Fruit fly (Drosophila melanogaster): ENCODE results near the gene Lasp.

The Lasp gene

DNA sequence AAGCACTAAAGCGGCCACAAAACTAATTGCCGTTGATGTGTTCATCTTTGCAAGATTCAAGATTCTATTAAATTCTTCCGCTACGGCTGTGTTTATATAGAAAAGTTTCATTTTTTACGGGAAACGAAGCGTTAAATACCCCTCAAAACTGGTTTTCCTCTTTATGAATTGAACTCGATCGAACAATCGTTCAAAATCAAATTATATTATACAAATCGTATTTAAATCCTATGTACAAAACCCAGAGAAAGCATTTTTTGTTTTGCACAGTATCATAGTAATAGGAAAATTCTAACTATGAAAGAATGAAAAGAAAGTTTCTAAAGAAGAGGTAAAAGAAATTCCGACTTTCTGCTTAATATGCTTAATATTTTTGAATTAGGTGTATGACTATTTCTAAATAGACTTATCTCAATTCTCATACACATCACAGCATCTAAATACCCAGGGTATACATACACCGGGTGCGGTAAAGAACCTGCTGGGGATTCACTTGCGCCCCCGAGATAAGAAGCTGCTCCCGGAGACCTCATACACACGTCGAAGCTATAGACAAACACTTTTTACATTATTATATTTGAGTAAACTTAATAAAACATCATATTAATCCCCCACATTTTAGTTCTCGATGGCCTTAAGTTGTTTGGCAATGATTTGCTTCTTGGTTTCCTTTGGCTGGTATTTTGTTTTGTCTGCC, 16.6 kb upstream of the Lasp start, which contains the start of gene PGRP-SB1:
PGRP-SB1 (minus strand) TSS at position 51 of the 697 bp plus-strand sequence.
- peak; percentile 42 for TF ChIP-seq noc (tag; optimal IDR thresholded peaks at IDR 0.05)

DNA sequence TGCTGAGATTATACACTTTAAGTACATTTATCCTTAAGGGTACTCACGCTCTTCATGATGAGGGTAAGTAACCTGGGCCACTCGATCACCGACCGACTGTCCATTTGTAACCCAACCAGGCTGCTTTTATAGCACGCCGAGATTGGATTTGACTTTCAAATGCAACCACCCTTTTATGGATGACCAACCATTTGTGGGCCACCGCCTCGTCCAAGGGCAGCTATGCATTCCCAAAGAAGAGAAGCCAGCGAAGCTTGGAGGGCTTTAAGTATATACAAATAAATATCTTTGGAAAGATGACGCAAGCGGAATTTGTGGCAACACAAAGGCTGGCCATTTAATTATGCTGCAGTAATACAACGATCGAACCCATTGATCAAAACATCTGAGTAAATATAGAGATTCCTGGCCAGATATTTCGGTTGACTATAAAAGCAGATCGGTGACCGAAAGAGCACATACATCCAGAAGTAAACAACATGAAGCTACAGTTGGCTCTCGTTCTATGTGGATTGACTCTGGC, 14.7 kb upstream of the Lasp start, which contains the start of the genes CG13026 and PGRP-SB2:
CG13026 (minus strand) TSS at position 101 of the 523 bp plus-strand sequence.
PGRP-SB2 (plus strand) TSS at position 473 of the 523 bp plus-strand sequence.
- no peak for TF ChIP-seq noc (tag; optimal IDR thresholded peaks at IDR 0.05)

DNA sequence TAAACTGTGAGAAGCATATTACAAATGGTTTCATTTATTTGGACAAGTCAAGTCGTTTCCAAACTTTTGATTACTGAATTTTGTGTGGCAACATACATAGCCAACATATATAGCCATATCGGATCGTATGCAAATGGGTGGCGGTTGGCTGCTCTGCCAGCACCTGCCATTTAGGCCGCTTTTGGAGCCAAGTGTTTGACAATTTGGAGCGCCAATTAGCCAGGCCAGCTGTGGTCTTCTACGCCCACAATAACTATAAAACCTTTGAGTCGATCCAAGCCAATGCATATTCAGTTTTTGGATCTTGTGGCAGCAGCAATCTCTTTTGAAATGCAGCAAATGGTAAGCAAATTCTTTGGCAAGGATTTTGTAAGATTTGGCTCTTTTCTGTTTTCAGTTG, 13.1 kb upstream of the Lasp start, which contains the start of gene CG13031:
CG13031 (plus strand) TSS at position 301 of the 400 bp plus-strand sequence.
- no peak for TF ChIP-seq noc (tag; optimal IDR thresholded peaks at IDR 0.05)

DNA sequence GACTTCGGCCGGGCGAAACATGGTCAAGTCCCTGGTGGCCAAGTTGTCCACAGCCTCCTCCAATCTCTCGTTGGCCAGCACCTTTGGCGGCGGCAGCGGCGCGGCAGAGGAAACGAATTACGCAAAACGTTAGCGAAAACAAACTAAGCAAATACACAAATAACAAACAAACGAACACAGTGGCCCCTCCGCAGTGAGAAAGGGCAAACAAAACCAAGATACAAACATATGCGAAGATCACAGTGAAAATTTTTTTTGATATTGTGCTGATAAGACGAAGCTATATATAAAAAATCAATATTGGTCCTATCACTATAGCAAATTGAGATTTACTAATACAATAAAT, 2.7 kb upstream of the Lasp start:
- peak; percentile 69 for TF ChIP-seq noc (tag; optimal IDR thresholded peaks at IDR 0.05)

DNA sequence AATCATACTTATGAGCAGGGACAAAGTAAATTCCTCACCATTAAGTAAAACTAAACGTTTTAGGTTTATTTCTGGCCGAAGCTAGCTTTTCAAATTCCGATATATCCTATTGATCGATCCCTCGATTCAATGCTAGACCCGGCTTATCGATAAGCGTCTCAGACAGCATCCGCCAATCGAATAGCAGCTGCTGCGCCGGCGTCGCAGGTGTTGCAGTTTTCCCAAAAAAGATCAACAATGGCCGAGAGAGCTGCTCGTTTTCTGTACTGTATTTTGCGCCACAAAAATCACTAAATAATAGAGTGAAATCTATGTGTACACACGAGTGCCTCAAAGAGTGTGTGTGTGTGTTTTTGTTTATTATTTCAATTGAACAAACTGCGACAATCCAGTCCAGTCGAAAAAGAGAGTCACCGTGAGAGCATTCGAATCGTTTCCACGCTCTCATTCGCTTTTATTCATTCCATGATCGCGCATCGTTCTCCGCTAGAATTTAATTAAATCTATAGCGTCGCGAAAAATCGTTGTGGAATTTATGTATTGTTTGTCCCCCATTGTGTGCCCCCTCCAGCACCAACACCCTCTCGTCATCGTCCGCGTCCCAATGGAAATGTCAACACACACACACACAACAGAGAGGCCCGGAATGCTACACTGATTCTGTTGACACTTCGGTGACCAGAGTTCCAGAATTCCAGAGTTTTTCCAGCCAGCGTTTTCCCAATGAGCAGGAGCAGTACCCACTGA, 2.1 kb upstream of the Lasp start:
- TF ChIP-seq noc (tag; optimal IDR thresholded peaks at IDR 0.05), result no peak

DNA sequence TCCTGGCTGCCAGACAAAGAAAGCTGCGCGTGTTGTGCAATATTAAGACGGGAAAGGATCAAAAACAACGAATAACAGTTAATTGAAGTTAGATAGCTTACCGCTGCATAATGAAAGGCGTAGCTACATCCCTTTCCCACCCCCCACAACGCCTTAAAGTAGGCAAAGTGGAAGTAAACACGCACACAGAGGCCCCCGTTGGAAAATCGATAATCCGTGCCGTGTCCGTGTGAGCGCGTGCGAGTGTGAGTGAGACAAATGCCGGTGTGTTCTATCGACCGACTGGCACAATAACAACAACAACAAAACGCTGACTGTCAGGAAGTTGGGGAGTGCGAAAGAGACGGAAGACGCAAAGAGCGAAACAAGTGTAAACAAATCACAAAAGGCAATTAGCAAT, 894 bp upstream of the Lasp start:
- no peak for TF ChIP-seq noc (tag; optimal IDR thresholded peaks at IDR 0.05)

DNA sequence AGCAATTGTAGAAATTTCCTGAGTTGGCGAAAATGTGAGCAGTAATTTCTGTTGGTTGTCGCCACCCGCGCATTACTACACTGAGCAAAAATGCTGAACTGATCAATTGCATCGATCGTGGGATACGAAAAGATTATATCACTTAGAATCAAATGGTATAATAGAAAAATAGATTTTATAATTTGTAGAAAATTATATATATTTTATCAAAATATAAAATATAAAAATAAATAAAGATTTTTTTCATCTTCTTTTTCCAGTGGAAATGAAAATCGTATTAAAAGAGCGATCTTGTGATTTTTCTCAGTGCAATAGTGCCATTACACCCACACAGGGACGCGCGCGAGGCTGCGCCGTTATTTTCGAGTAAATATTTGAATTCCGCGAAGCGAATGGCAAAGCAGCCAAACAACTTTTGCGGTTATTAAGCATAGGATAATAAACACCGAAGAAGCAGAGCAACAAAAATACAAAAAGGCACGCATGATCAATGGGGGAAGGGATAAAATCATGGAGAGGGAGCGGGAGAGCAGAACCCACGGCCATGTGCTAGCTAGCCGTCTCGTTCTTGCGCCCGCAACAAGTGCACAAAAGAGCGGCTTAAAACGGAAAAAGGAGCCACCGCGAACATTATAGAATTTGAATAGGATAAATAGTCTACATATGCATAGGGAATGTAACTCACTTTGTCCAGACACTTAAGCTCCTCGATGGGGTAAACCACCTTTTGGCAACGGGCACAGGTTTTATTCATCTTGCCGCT, 1.0 kb downstream of the Lasp start:
- TF ChIP-seq noc (tag; optimal IDR thresholded peaks at IDR 0.05), result peak; percentile 8

DNA sequence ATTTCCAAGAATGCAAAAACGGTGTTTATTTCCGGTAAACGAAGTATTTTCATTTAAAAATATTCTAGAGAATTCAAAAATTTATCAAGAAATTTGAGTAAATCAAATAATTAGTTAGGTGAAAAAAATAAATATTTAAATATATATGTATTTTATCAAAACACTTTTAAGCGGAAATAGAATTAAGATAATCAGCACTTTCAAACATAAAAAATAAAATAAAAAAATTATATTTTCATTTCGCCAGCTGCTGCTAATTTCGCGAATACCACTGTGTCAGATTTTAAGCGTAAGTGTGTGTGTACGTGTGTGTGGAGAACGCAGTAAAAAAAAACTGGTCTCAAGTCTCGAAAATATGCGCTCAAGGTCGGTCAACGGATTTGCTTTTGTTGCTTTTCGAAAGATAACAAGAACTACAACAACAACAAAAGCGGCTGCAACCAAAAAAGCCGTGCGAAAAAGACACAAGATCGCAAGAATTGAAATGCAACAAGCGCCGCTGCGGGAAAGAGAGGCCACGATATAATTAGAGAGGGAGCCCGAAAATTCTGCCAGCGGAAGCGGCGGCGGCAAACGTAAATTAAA, 1.7 kb downstream of the Lasp start:
- no peak for TF ChIP-seq noc (tag; optimal IDR thresholded peaks at IDR 0.05)

DNA sequence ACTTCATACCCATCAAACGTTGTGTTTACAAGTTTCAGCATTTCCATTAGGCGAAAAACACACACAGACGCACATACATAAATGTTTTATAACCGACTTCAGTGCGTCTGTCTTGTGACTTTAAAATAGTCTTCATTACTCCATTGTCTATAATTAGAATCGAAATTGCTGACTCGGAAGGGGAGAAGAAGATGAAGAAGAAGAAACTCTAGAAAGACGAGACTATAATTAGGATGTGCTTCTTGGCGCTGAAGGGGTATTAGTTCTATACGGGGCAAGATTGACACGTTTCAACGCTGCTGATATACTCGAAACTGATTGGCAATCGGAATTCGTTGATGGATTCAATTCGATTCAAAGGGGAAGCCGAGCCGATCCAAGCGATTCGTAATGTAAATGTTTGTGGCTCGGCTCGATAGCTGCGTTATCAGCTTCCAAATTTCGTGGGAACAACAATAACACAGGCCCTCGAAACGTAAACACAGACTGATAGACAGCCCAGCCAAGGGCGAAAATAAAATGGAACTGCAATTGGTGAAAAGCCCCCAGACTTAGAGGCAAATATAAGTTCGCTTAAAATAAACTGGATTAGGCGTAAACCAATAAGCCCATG, 2.6 kb downstream of the Lasp start:
- no peak for TF ChIP-seq noc (tag; optimal IDR thresholded peaks at IDR 0.05)

DNA sequence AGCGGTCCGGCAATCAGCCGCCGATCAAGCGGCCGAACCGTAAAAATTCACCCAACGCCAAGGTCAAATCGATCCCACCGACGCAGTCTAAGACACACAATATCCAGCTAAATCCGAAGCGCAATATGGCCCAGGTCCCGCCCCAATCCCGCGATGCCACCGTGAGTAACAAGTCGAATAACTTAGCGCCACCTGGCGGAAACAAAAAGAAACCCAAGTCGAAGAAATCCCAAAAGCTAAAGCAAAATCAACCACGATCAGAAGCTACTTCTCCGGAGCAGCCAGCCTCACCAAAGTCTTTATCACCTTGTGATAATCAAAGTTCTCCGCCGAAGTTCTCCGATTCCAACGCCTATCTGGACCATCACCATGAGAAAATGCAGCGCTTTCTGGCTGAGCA, 5.8 kb downstream of the Lasp start:
- no peak for TF ChIP-seq noc (tag; optimal IDR thresholded peaks at IDR 0.05)

DNA sequence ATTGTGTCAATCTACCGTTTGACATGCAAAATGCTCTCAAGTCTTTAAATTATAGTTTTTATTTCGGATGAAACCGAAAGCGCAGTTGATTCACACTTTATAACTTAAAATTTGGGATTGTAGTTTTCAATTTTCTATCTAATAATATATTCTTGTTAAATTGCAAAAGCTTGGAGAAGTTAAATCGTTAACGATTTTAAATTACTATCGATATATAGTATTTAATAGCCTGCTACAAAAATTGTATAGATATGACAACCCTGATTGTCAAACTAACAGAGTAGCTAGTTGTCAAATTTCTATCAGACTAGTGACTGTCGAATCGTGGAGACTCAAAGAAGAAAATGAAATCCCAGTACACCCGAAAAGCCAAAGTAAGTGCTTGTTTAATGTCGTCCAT, 6.8 kb downstream of the Lasp start, which contains the start of gene CG9692:
CG9692 (plus strand) TSS at position 301 of the 400 bp plus-strand sequence.
- TF ChIP-seq noc (tag; optimal IDR thresholded peaks at IDR 0.05), result no peak

DNA sequence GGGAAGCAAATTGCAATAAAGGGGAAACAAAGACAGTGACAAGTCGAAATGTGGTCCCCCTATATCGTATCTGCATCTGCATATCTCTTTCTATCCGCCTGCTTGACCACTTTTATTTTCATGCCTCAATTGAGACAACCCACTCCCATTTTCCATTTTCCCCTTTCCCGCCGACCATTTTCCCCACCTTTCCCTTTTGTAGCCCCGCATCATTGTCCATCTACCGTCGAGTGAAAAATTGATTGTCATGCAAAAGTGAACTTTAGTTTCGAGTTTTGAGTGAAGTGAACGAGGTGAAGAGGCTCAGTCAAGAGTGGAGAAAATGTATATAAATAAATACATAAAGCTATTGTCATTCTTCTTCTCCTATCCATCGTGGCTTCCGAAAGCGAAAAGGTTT, 7.2 kb downstream of the Lasp start:
- TF ChIP-seq noc (tag; optimal IDR thresholded peaks at IDR 0.05), result no peak

DNA sequence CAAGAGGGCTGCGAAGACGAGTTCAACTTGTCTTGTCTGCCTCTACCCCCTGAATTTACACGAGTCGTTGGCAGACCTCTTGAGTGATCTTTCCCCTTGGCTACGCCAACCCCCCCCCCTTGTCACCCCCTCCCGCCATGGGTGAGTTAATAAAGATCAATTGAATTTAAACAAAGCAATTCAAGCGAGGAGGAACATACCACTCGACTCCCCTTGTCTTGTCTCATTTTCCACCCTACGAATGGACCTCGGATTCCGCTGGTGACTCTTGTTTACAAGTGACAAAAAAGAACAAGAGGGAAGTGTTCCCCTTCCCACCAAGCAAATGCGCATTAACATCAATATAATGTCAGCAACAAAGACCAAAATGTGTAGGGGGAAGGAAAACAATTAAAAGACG, 8.6 kb downstream of the Lasp start:
- TF ChIP-seq noc (tag; optimal IDR thresholded peaks at IDR 0.05), result no peak

DNA sequence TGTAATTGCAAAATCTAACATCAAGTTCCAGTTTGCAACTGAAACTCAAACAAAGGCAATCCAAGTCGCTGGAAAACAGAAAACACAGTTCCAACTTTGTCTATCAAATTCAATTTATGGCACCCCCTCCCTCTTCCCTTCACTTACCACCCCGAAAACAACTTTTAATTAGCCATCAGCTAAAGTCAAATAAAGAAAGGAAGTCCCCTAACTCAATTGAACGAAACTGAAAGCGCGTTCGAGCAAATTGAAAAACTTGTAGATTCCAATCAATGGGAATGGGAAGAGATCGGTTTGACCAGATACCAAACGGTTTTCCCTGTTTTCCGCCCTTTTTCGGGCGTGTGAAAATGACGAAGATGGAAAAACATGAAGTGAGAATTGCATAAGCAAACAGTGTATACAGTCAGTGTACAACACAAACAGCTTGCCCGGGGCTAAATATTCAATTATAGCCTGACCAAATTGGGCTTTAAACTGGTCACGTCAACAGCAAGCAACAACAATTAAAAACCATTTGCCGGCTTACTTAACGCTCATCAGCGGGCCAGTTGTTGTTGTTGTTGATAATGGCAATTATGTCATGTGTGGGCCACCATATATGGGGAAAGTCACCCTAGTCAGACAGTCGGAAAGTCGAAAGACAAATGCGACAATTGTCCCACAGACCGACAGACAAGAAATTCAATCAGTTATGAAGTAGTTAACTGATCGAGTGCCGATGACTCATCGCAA, 12.0 kb downstream of the Lasp start:
- TF ChIP-seq noc (tag; optimal IDR thresholded peaks at IDR 0.05), result no peak

DNA sequence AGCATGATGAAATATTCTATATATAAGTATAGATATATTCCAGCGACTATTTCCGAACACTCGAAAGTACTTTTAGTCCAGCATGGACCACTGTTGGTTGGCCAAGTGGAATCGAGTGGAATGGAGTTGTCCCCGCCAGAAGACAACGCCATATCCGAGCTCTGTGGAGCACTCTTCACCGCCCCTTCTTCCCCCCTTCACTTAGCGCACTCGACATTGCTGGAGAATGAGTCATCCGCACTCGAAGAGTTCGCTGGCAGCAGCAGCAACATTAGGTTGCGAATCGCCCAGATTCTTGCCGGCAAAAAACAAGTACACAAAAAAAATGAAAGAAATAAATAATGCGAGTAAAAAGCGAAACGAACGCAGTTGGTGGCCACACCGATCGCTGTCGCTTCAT, 13.4 kb downstream of the Lasp start:
- no peak for TF ChIP-seq noc (tag; optimal IDR thresholded peaks at IDR 0.05)

All from whole organism, larva.